Fruit fly (Drosophila melanogaster): ENCODE data around the gene Ncoa6.

Ncoa6 gene

dm6 chr2L:5298978-5299627, 27.4 kb downstream of the Ncoa6 start (continued):
- TF ChIP-seq CG12219 (GFP tag; optimal IDR thresholded peaks at IDR 0.05) (peak; percentile 79), Dfd (GFP tag; optimal IDR thresholded peaks at IDR 0.05) (no peak), ERR (GFP tag; optimal IDR thresholded peaks at IDR 0.05) (peak; percentile 1), CG6813 (GFP tag; optimal IDR thresholded peaks at IDR 0.05) (peak; percentile 66), odd (GFP tag; optimal IDR thresholded peaks at IDR 0.05) (peak; percentile 84), Neu2 (GFP tag; optimal IDR thresholded peaks at IDR 0.05; ENCODE audit: borderline replicate concordance) (no peak), dpn (GFP tag; optimal IDR thresholded peaks at IDR 0.05) (peak; percentile 54 to 75), E2f1 (GFP tag; IDR thresholded peaks at IDR 0.05) (peak; percentile 62; the same call in 1 of the 2 replicates), Antp (GFP tag; optimal IDR thresholded peaks at IDR 0.05) (peak; percentile 24), CG4360 (GFP tag; IDR thresholded peaks at IDR 0.05) (no peak), eve (GFP tag; optimal IDR thresholded peaks at IDR 0.05) (peak in 1 of 2 experiments; percentile 93), CG1603 (tag; optimal IDR thresholded peaks at IDR 0.05) (peak; percentile 75), grau (tag; optimal IDR thresholded peaks at IDR 0.05) (peak; percentile 83), CG1602 (GFP tag; optimal IDR thresholded peaks at IDR 0.05) (peak; percentile 82), exex (tag; optimal IDR thresholded peaks at IDR 0.05) (no peak), CG15269 (tag; optimal IDR thresholded peaks at IDR 0.05) (peak; percentile 89), CG12071 (GFP tag; optimal IDR thresholded peaks at IDR 0.05) (peak; percentile 67), CG34224 (GFP tag; IDR thresholded peaks at IDR 0.05; ENCODE audit: partially characterized antibody) (no peak), CG17829 (tag; optimal IDR thresholded peaks at IDR 0.05) (peak; percentile 87), NC2α (GFP tag; optimal IDR thresholded peaks at IDR 0.05) (no peak), CG32532 (GFP tag; IDR thresholded peaks at IDR 0.05) (peak; percentile 69), Dip3 (GFP tag; optimal IDR thresholded peaks at IDR 0.05) (peak; percentile 76), B-H1 (GFP tag; IDR thresholded peaks at IDR 0.05) (peak; percentile 62), vvl (GFP tag; IDR thresholded peaks at IDR 0.05) (peak; percentile 87), CG4820 (GFP tag; optimal IDR thresholded peaks at IDR 0.05) (peak; percentile 70), pfk (GFP tag; optimal IDR thresholded peaks at IDR 0.05) (no peak), esg (GFP tag; conservative IDR thresholded peaks at IDR 0.05) (peak; percentile 88), Bgb (GFP tag; IDR thresholded peaks at IDR 0.05; ENCODE audit: partially characterized antibody) (no peak), ttk (GFP tag; IDR thresholded peaks at IDR 0.05) (peak; percentile 76), Rx (GFP tag; IDR thresholded peaks at IDR 0.05) (peak; percentile 34; the same call in 1 of the 2 replicates), Hey (tag; optimal IDR thresholded peaks at IDR 0.05) (peak; percentile 25), sug (tag; optimal IDR thresholded peaks at IDR 0.05) (peak; percentile 83), cad (GFP tag; optimal IDR thresholded peaks at IDR 0.05) (no peak), CG3281 (GFP tag; optimal IDR thresholded peaks at IDR 0.05) (peak; percentile 71), CG3065 (GFP tag; optimal IDR thresholded peaks at IDR 0.05) (peak; percentile 38), CG14014 (GFP tag; IDR thresholded peaks at IDR 0.05) (peak; percentile 81), CG12744 (GFP tag; optimal IDR thresholded peaks at IDR 0.05) (no peak), CG11247 (GFP tag; IDR thresholded peaks at IDR 0.05) (peak; percentile 57; the same call in 1 of the 2 replicates), CG4328 (GFP tag; optimal IDR thresholded peaks at IDR 0.05) (peak; percentile 55), CG2199 (GFP tag; IDR thresholded peaks at IDR 0.05) (no peak), CG9609 (GFP tag; optimal IDR thresholded peaks at IDR 0.05) (peak; percentile 47), Six4 (GFP tag; optimal IDR thresholded peaks at IDR 0.05) (peak; percentile 75), CG33213 (GFP tag; optimal IDR thresholded peaks at IDR 0.05) (no peak), CG15073 (GFP tag; optimal IDR thresholded peaks at IDR 0.05) (no peak), CoRest (tag; optimal IDR thresholded peaks at IDR 0.05) (peak; percentile 88), Lhr (GFP tag; optimal IDR thresholded peaks at IDR 0.05) (peak; percentile 63), CG18599 (GFP tag; optimal IDR thresholded peaks at IDR 0.05) (peak; percentile 79), CG17912 (GFP tag; optimal IDR thresholded peaks at IDR 0.05) (no peak), CG8478 (optimal IDR thresholded peaks at IDR 0.05) (no peak), Xrp1 (GFP tag; IDR thresholded peaks at IDR 0.05) (peak; percentile 85), Sin3A (optimal IDR thresholded peaks at IDR 0.05) (no peak)

All from whole organism, embryonic.